Worm (Caenorhabditis elegans): Measurements from ENCODE around the gene dgk-3.

DNA sequence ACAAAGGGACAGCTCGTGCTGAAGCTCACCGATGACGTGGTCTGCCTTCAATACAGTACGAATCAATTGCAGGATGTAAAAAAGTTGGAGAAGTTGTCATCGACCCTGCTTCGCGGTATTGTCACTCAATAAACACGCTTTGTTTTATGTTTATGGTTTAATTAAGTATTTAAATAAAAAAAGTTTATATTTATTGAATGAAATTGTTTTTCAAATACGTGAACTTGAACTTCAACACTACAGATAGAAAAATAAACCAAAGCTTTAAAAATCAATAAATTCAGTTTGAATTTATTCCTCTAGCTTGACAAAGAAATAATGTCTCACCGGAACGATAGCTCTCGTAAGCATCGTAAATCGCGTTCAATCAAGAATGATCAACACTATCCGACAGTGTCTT is 17.1 kb upstream of the dgk-3 start, which contains the start of gene ZK512.8:
- no peak for TF ChIP-seq spr-3 (GFP tag; optimal IDR thresholded peaks at IDR 0.05)
- TF ChIP-seq unc-39 (tag; optimal IDR thresholded peaks at IDR 0.05) = no peak
- TF ChIP-seq nhr-25 (tag; optimal IDR thresholded peaks at IDR 0.05; ENCODE audit: borderline replicate concordance, insufficient read depth) = no peak
- no peak for TF ChIP-seq unc-62 (GFP tag; optimal IDR thresholded peaks at IDR 0.05 in 1 of 2)
- TF ChIP-seq unc-62 (tag; optimal IDR thresholded peaks at IDR 0.05) = no peak

Data from whole organism, L4 larva.